Worm (Caenorhabditis elegans) whole organism, young adult: ENCODE data around the gene dot-1.4.

Experiments used
- C17E4.6 ChIP-seq: fragments of 200-800 bp; sonication (Bioruptor generic); IDR thresholded peaks from 2 replicates; pipeline ENCODE4 v1.3.6; 2022; ENCODE audit warnings: missing genetic modification reagents, missing genetic modification characterization, missing compliant biosample characterization
- F37B4.10 ChIP-seq: fragments of 200-800 bp; sonication (Bioruptor generic); IDR thresholded peaks from 2 replicates; pipeline ENCODE4 v1.3.6; 2022; ENCODE audit warnings: missing genetic modification characterization, missing compliant biosample characterization
- T07F8.4 ChIP-seq: sonication (generic microtip); optimal IDR thresholded peaks from 2 replicates; lab custom pipeline; 2016; ENCODE audit warnings: mild to moderate bottlenecking, missing genetic modification characterization, moderate library complexity, missing compliant biosample characterization
- Y53F4B.3 ChIP-seq: fragments of 200-800 bp; sonication (Bioruptor generic); IDR thresholded peaks from 2 replicates; pipeline ENCODE4 v1.3.6; 2022; ENCODE audit warnings: missing genetic modification reagents, missing genetic modification characterization, missing compliant biosample characterization
- Y56A3A.18 ChIP-seq: fragments of 200-800 bp; sonication (Bioruptor generic); IDR thresholded peaks from 2 replicates; pipeline ENCODE4 v1.3.6; 2022; ENCODE audit warnings: missing genetic modification reagents, missing genetic modification characterization, missing compliant biosample characterization
- ama-1 ChIP-seq, 3 experiments: fragments of 150-350 bp in 1 of 3; sonication (generic microtip) in 2 of 3; optimal IDR thresholded peaks; 2 replicates each; lab custom pipeline; 2014 to 2018; ENCODE audit warnings: missing biosample characterization in 2 of 3, missing genetic modification characterization in 2 of 3, missing genetic modification reagents in 2 of 3
- athp-1 ChIP-seq: sonication (generic microtip); optimal IDR thresholded peaks from 2 replicates; lab custom pipeline; 2017; ENCODE audit warnings: mild to moderate bottlenecking, missing genetic modification characterization, missing compliant biosample characterization
- attf-3 ChIP-seq: fragments of 200-800 bp; sonication (Bioruptor generic); conservative IDR thresholded peaks from 2 replicates; pipeline ENCODE4 v1.3.6; 2022; ENCODE audit warnings: missing genetic modification reagents, missing genetic modification characterization, missing compliant biosample characterization
- attf-6 ChIP-seq: fragments of 200-800 bp; sonication (Bioruptor generic); IDR thresholded peaks from 2 replicates; pipeline ENCODE4 v1.3.6; 2022; ENCODE audit warnings: missing genetic modification reagents, missing genetic modification characterization, missing compliant biosample characterization
- bed-2 ChIP-seq: fragments of 200-800 bp; sonication (Bioruptor generic); IDR thresholded peaks from 2 replicates; pipeline ENCODE4 v1.3.6; 2022; ENCODE audit warnings: missing genetic modification reagents, missing genetic modification characterization, missing compliant biosample characterization
- cebp-1 ChIP-seq, 2 experiments: fragments of 200-800 bp in 1 of 2; sonication (Bioruptor generic) in 1 of 2; sonication (generic microtip) in 1 of 2; IDR thresholded peaks in 1 of 2; optimal IDR thresholded peaks in 1 of 2; 2 replicates each; pipeline versions ENCODE4 v1.3.6 to Lab custom; 2017 to 2022; ENCODE audit warnings: missing compliant biosample characterization in 2 of 2, missing genetic modification characterization in 2 of 2, mild to moderate bottlenecking in 1 of 2, missing genetic modification reagents in 1 of 2, moderate library complexity in 1 of 2
- ceh-27 ChIP-seq: fragments of 200-800 bp; sonication (Bioruptor generic); optimal IDR thresholded peaks from 2 replicates; lab custom pipeline; 2018; ENCODE audit warnings: mild to moderate bottlenecking, missing genetic modification characterization, moderate library complexity, missing compliant biosample characterization
- ceh-40 ChIP-seq: fragments of 200-800 bp; sonication (Bioruptor generic); IDR thresholded peaks from 2 replicates; pipeline ENCODE4 v1.3.6; 2022; ENCODE audit warnings: missing genetic modification characterization, missing compliant biosample characterization
- gei-17 ChIP-seq: fragments of 200-800 bp; sonication (Bioruptor generic); optimal IDR thresholded peaks from 2 replicates; lab custom pipeline; 2018; ENCODE audit warnings: mild to moderate bottlenecking, missing genetic modification characterization, missing compliant biosample characterization
- hrde-1 ChIP-seq: sonication (generic microtip); optimal IDR thresholded peaks from 2 replicates; lab custom pipeline; 2016; ENCODE audit warnings: missing genetic modification characterization, mild to moderate bottlenecking, missing compliant biosample characterization, moderate library complexity, missing genotype, missing genetic modification reagents, borderline replicate concordance
- let-607 ChIP-seq, 2 experiments: fragments of 200-800 bp in 1 of 2; sonication (Bioruptor generic) in 1 of 2; sonication (generic microtip) in 1 of 2; optimal IDR thresholded peaks; 2 replicates each; lab custom pipeline; 2016 to 2018; ENCODE audit warnings: mild to moderate bottlenecking in 2 of 2, missing compliant biosample characterization in 2 of 2, missing genetic modification characterization in 2 of 2, moderate library complexity in 2 of 2, missing genotype in 1 of 2
- lin-40 ChIP-seq: sonication (generic microtip); optimal IDR thresholded peaks from 2 replicates; lab custom pipeline; 2016; ENCODE audit warnings: missing genetic modification characterization, mild to moderate bottlenecking, missing compliant biosample characterization, missing genotype, missing genetic modification reagents
- madf-8 ChIP-seq: fragments of 200-800 bp; sonication (Bioruptor generic); conservative IDR thresholded peaks from 2 replicates; pipeline ENCODE4 v1.3.6; 2022; ENCODE audit warnings: missing genetic modification reagents, missing genetic modification characterization, missing compliant biosample characterization
- mes-4 ChIP-seq: sonication (generic microtip); optimal IDR thresholded peaks from 2 replicates; lab custom pipeline; 2016; ENCODE audit warnings: missing genotype, missing genetic modification characterization, missing compliant biosample characterization
- nhr-179 ChIP-seq: sonication (generic microtip); optimal IDR thresholded peaks from 2 replicates; lab custom pipeline; 2016; ENCODE audit warnings: mild to moderate bottlenecking, missing genetic modification characterization, missing compliant biosample characterization
- nhr-80 ChIP-seq: sonication (generic microtip); optimal IDR thresholded peaks from 2 replicates; lab custom pipeline; 2016; ENCODE audit warnings: missing genetic modification characterization, missing compliant biosample characterization
- pha-4 ChIP-seq: fragments of 150-350 bp; sonication (generic microtip); optimal IDR thresholded peaks from 2 replicates; lab custom pipeline; 2014; ENCODE audit warnings: missing biosample characterization, missing genetic modification reagents, missing genetic modification characterization
- rec-8 ChIP-seq, 2 experiments: sonication (generic microtip); optimal IDR thresholded peaks; 2 replicates each; lab custom pipeline; 2016; ENCODE audit warnings: mild to moderate bottlenecking in 2 of 2, missing genetic modification characterization in 2 of 2, missing genetic modification reagents in 2 of 2, missing genotype in 2 of 2, missing biosample characterization in 1 of 2, missing compliant biosample characterization in 1 of 2, moderate library complexity in 1 of 2
- repo-1 ChIP-seq: sonication (generic microtip); optimal IDR thresholded peaks from 2 replicates; lab custom pipeline; 2017; ENCODE audit warnings: mild to moderate bottlenecking, missing genetic modification characterization, missing compliant biosample characterization
- sea-2 ChIP-seq: fragments of 200-800 bp; sonication (Bioruptor generic); IDR thresholded peaks from 2 replicates; pipeline ENCODE4 v1.3.6; 2022; ENCODE audit warnings: missing genetic modification characterization, missing compliant biosample characterization
- snpc-1.3 ChIP-seq: sonication (generic microtip); optimal IDR thresholded peaks from 2 replicates; lab custom pipeline; 2017; ENCODE audit warnings: missing genetic modification characterization, mild to moderate bottlenecking, missing compliant biosample characterization, antibody characterized with exemption, moderate library complexity, missing genotype, missing genetic modification reagents; ENCODE audit not compliant: insufficient read depth
- somi-1 ChIP-seq: fragments of 200-800 bp; sonication (Bioruptor generic); optimal IDR thresholded peaks from 2 replicates; lab custom pipeline; 2018; ENCODE audit warnings: mild to moderate bottlenecking, missing genetic modification characterization, missing compliant biosample characterization
- sptf-2 ChIP-seq: fragments of 200-800 bp; sonication (Bioruptor generic); optimal IDR thresholded peaks from 2 replicates; lab custom pipeline; 2018; ENCODE audit warnings: mild to moderate bottlenecking, missing genetic modification characterization, missing compliant biosample characterization
- tbp1 ChIP-seq: fragments of 200-800 bp; sonication (Bioruptor generic); optimal IDR thresholded peaks from 2 replicates; lab custom pipeline; 2018; ENCODE audit warnings: mild to moderate bottlenecking, missing genetic modification characterization, missing compliant biosample characterization
- tbx-9 ChIP-seq: sonication (generic microtip); optimal IDR thresholded peaks from 2 replicates; lab custom pipeline; 2016; ENCODE audit warnings: borderline replicate concordance, missing genetic modification characterization, inconsistent platforms, missing compliant biosample characterization
- ztf-18 ChIP-seq: sonication (generic microtip); optimal IDR thresholded peaks from 2 replicates; lab custom pipeline; 2016; ENCODE audit warnings: missing genotype, mild to moderate bottlenecking, missing genetic modification characterization, missing compliant biosample characterization
- ztf-6 ChIP-seq: fragments of 200-800 bp; sonication (Bioruptor generic); IDR thresholded peaks from 2 replicates; pipeline ENCODE4 v1.3.6; 2022; ENCODE audit warnings: missing genetic modification reagents, missing genetic modification characterization, missing compliant biosample characterization

dot-1.4 gene

DNA sequence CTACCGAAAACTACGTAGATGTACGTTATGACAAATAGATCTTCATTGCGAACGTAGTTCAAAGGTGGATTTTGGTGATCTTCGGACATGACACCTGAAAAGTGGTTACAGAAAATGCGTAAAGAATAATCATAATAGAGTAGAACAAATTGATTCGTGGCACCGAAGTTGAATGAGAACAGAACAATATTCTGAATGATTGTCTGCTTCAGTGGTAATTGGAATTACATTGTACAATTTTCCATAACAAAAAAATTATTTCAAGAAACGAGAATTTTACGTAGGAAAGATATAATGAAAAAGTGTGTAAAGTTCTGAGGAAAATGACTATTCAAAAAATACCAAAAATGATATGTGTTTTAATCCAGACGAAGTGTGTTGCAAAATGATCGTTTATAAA lies 28.8 kb downstream of the dot-1.4 start, which contains the start of gene Y62H9A.10:
TSS of gene Y62H9A.10 (minus strand) at position 101 of the 400 bp plus-strand sequence.
- TF ChIP-seq snpc-1.3 (tag; lab: Kevin White, UChicago) = no peak
- no peak for TF ChIP-seq Y53F4B.3
- no peak for TF ChIP-seq C17E4.6
- no peak for TF ChIP-seq attf-6
- no peak for TF ChIP-seq bed-2 (GFP tag; lab: Robert Waterston, UW)

DNA sequence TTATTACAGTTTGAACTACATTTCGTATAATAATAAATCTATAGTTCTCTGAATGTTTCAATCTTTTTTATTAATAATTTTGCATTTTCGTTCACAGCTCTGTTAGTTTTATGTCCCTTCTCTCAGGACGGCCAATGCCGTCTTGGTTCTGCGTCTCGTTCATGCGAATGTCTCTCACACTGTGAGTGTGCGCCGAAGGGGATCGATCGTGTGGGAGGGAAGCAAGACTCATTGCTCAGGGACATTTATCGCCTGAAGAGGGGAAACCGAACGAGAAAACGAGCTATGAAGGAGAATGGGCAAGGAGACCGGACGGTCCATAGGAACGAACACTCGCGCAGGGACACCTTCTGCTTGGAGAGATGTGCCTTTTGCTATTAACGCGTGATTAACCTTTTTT lies 32.4 kb downstream of the dot-1.4 start:
- no peak for TF ChIP-seq T07F8.4 (tag; lab: Kevin White, UChicago)
- no peak for TF ChIP-seq madf-8 (GFP tag; lab: Robert Waterston, UW)
- TF ChIP-seq Y56A3A.18 (GFP tag; lab: Robert Waterston, UW) = no peak
- no peak for TF ChIP-seq ztf-18 (tag; lab: Kevin White, UChicago)
- no peak for TF ChIP-seq bed-2 (GFP tag; lab: Robert Waterston, UW)
- TF ChIP-seq somi-1 = no peak
- TF ChIP-seq gei-17 (GFP tag; lab: Kevin White, UChicago) = no peak
- TF ChIP-seq mes-4 (tag; lab: Kevin White, UChicago) = no peak
- TF ChIP-seq cebp-1 (GFP tag; IDR thresholded peaks at IDR 0.05; lab: Robert Waterston, UW) = no peak
- TF ChIP-seq cebp-1 (tag; optimal IDR thresholded peaks at IDR 0.05; lab: Kevin White, UChicago) = no peak

DNA sequence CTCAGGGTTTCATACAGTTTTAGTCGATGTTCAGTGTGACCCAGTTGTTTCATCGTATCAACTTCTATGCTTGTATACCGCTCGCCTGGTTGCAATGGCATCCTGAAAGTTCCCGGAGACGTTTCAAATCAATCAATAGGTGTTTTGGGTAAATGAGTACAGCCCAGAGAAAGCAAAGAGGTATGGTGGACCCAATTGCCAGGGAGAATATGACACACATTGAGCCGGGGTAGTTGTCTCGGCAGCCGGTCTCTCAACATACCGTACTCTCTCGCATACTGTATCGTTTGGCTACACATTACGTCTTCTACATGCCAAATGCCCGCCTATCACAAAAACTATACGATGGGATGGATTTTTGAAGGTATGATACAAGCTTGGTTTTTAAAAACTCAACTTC lies 33.4 kb downstream of the dot-1.4 start, which contains the start of gene Y62H9A.9:
TSS of gene Y62H9A.9 (minus strand) at position 101 of the 400 bp plus-strand sequence.
- TF ChIP-seq ztf-6 (GFP tag; lab: Robert Waterston, UW) (no peak), nhr-80 (no peak), pha-4 (tag; lab: Kevin White, UChicago) (no peak), nhr-179 (no peak), lin-40 (tag; lab: Kevin White, UChicago) (no peak), sea-2 (no peak), tbx-9 (tag; lab: Kevin White, UChicago) (no peak)

DNA sequence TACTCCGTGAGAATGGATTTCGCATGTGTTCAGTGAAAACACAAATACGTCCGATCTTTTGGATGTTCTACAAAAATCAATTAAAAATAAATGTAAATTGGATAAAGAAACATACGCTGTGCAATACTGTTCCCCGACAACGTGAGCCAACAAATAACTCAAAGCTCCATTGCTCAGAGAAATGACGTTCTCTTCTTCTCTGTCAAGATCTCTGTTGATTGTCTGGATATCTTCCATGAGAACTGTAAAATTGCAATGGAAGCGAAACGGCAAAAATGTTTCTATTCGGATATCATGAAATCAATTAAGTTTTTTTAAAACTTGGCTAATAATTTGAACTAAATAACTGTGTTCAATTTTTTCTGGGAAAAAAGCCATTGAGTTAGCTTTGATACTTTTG lies 34.8 kb downstream of the dot-1.4 start:
- TF ChIP-seq ceh-40 (GFP tag; lab: Robert Waterston, UW) = no peak
- TF ChIP-seq tbp1 (GFP tag; lab: Kevin White, UChicago) = no peak
- no peak for TF ChIP-seq ceh-27 (GFP tag; lab: Kevin White, UChicago)
- no peak for TF ChIP-seq sptf-2
- no peak for TF ChIP-seq cebp-1 (GFP tag; IDR thresholded peaks at IDR 0.05; lab: Robert Waterston, UW)
- TF ChIP-seq cebp-1 (tag; optimal IDR thresholded peaks at IDR 0.05; lab: Kevin White, UChicago) = no peak
- TF ChIP-seq repo-1 (tag; lab: Kevin White, UChicago) = no peak
- TF ChIP-seq ama-1 (optimal IDR thresholded peaks at IDR 0.05; lab: Kevin White, UChicago) = no peak
- no peak for TF ChIP-seq ama-1 (GFP tag; optimal IDR thresholded peaks at IDR 0.05; lab: Kevin White, UChicago)
- no peak for TF ChIP-seq tbx-9 (tag; lab: Kevin White, UChicago)
- no peak for TF ChIP-seq hrde-1 (tag; lab: Kevin White, UChicago)
- TF ChIP-seq madf-8 (GFP tag; lab: Robert Waterston, UW) = no peak
- TF ChIP-seq attf-3 = no peak
- TF ChIP-seq F37B4.10 (GFP tag; lab: Robert Waterston, UW) = no peak
- TF ChIP-seq rec-8 (tag; optimal IDR thresholded peaks at IDR 0.05; lab: Kevin White, UChicago) = no peak
- TF ChIP-seq let-607 (tag; optimal IDR thresholded peaks at IDR 0.05; lab: Kevin White, UChicago) = no peak
- TF ChIP-seq athp-1 (tag; lab: Kevin White, UChicago) = no peak
